Worm (Caenorhabditis elegans) whole organism, early embryonic: Measurements from ENCODE around the gene svh-11.

Source experiments
- F13C5.2 ChIP-seq: sonication (generic microtip); optimal IDR thresholded peaks from 2 replicates; lab custom pipeline; 2017; ENCODE audit warnings: mild to moderate bottlenecking, missing genetic modification characterization, inconsistent platforms, missing compliant biosample characterization
- aly-1 ChIP-seq: sonication (generic microtip); optimal IDR thresholded peaks from 2 replicates; lab custom pipeline; 2016; ENCODE audit warnings: missing genetic modification characterization, missing compliant biosample characterization
- ama-1 ChIP-seq: fragments of 150-350 bp; optimal IDR thresholded peaks from 2 replicates; lab custom pipeline; 2014
- ceh-13 ChIP-seq: fragments of 200-800 bp; sonication (Bioruptor generic); optimal IDR thresholded peaks from 2 replicates; lab custom pipeline; 2018; ENCODE audit warnings: mild to moderate bottlenecking, missing genetic modification characterization, missing compliant biosample characterization
- flt-1 ChIP-seq: fragments of 200-800 bp; sonication (Bioruptor generic); IDR thresholded peaks from 2 replicates; pipeline ENCODE4 v1.3.6; 2022; ENCODE audit warnings: missing genetic modification characterization, missing compliant biosample characterization

ce11 chrV:2228781-2229180 is 21.9 kb downstream of the svh-11 start, which contains the start of gene nhr-126:
- TF ChIP-seq aly-1 (tag; lab: Kevin White, UChicago) (no peak), flt-1 (GFP tag; lab: Robert Waterston, UW) (no peak), ama-1 (lab: Kevin White, UChicago) (no peak), ceh-13 (no peak), F13C5.2 (tag; lab: Kevin White, UChicago) (no peak)
